Fruit fly (Drosophila melanogaster): Measurements from ENCODE around the gene MESK4.
"Not testable (repeated sequence)": the region's sequence is repeated elsewhere in the genome, so short reads cannot be mapped to it uniquely, and the experiment has no call there.

MESK4 gene

dm6 chr3R:16988514-16988913 lies at the start of gene MESK4:
MESK4 (plus strand) TSS chr3R:16988814.
- TF ChIP-seq CG6854, acj6, Ets21C (GFP tag; optimal IDR thresholded peaks at IDR 0.05): not testable (repeated sequence)

- TF ChIP-seq Eip75B (GFP tag; optimal IDR thresholded peaks at IDR 0.05) = no peak
- TF ChIP-seq Eip78C (GFP tag) = no peak
- no peak for TF ChIP-seq vri (GFP tag; optimal IDR thresholded peaks at IDR 0.05)
- TF ChIP-seq OdsH (GFP tag; optimal IDR thresholded peaks at IDR 0.05) = no peak
- no peak for TF ChIP-seq CG8319 (GFP tag; optimal IDR thresholded peaks at IDR 0.05)
- no peak for TF ChIP-seq CG6808 (GFP tag; optimal IDR thresholded peaks at IDR 0.05)
- TF ChIP-seq CG8119 (GFP tag; IDR thresholded peaks at IDR 0.05) = no peak
- TF ChIP-seq CG7368 (GFP tag; optimal IDR thresholded peaks at IDR 0.05) = no peak
- no peak for TF ChIP-seq svp (GFP tag)
- TF ChIP-seq Hr4 (GFP tag; optimal IDR thresholded peaks at IDR 0.05) = no peak
- TF ChIP-seq Gug (GFP tag; IDR thresholded peaks at IDR 0.05) = no peak
- no peak for TF ChIP-seq Hr38 (GFP tag; optimal IDR thresholded peaks at IDR 0.05)
- no peak for TF ChIP-seq CG9139 (GFP tag; optimal IDR thresholded peaks at IDR 0.05)
- no peak for TF ChIP-seq fd85E (GFP tag; optimal IDR thresholded peaks at IDR 0.05)
Measured at dm6 chr3R:16940520-16940919, 48.1 kb upstream of the MESK4 start.

- TF ChIP-seq CG4318 (GFP tag; optimal IDR thresholded peaks at IDR 0.05) (no peak), Hr38 (GFP tag; optimal IDR thresholded peaks at IDR 0.05) (no peak), CG3919 (GFP tag; optimal IDR thresholded peaks at IDR 0.05) (peak; percentile 16), Smox (GFP tag; optimal IDR thresholded peaks at IDR 0.05) (no peak), CG11902 (GFP tag; optimal IDR thresholded peaks at IDR 0.05) (no peak), CG1621 (tag; optimal IDR thresholded peaks at IDR 0.05) (no peak), CG16779 (tag; optimal IDR thresholded peaks at IDR 0.05) (no peak), vri (GFP tag; optimal IDR thresholded peaks at IDR 0.05) (no peak), CG8319 (GFP tag; optimal IDR thresholded peaks at IDR 0.05) (no peak), achi (GFP tag; optimal IDR thresholded peaks at IDR 0.05) (no peak), CG10669 (GFP tag; optimal IDR thresholded peaks at IDR 0.05) (no peak), Sox102F (GFP tag; optimal IDR thresholded peaks at IDR 0.05) (no peak), CG6808 (GFP tag; optimal IDR thresholded peaks at IDR 0.05) (no peak), CG31627 (GFP tag; optimal IDR thresholded peaks at IDR 0.05) (no peak), Ets21C (GFP tag; optimal IDR thresholded peaks at IDR 0.05) (no peak), CG11762 (GFP tag; optimal IDR thresholded peaks at IDR 0.05; ENCODE audit: insufficient read depth) (no peak), lz (GFP tag; optimal IDR thresholded peaks at IDR 0.05) (peak; percentile 12), esn (GFP tag; optimal IDR thresholded peaks at IDR 0.05) (no peak), CG8119 (GFP tag; IDR thresholded peaks at IDR 0.05) (no peak), Eip75B (GFP tag; optimal IDR thresholded peaks at IDR 0.05) (no peak), CG34406 (GFP tag; optimal IDR thresholded peaks at IDR 0.05) (no peak), salr (GFP tag; optimal IDR thresholded peaks at IDR 0.05) (no peak), svp (GFP tag) (peak; percentile 53), dsx (GFP tag; optimal IDR thresholded peaks at IDR 0.05; ENCODE audit: poor library complexity, severe bottlenecking) (peak; percentile 2), CG8632 (GFP tag; optimal IDR thresholded peaks at IDR 0.05) (no peak), net (GFP tag; optimal IDR thresholded peaks at IDR 0.05) (no peak), Hr4 (GFP tag; optimal IDR thresholded peaks at IDR 0.05) (no peak), spab (GFP tag; optimal IDR thresholded peaks at IDR 0.05) (no peak), Blimp-1 (GFP tag; optimal IDR thresholded peaks at IDR 0.05) (no peak), eg (GFP tag; IDR thresholded peaks at IDR 0.05) (no peak), Hr39 (GFP tag; optimal IDR thresholded peaks at IDR 0.05) (no peak), Sox15 (GFP tag; optimal IDR thresholded peaks at IDR 0.05) (no peak), Ets96B (tag; optimal IDR thresholded peaks at IDR 0.05) (peak; percentile 19), pdm3 (GFP tag; optimal IDR thresholded peaks at IDR 0.05) (no peak), topi (GFP tag; optimal IDR thresholded peaks at IDR 0.05) (peak; percentile 4), fd85E (GFP tag; optimal IDR thresholded peaks at IDR 0.05) (no peak), CG6792 (GFP tag; optimal IDR thresholded peaks at IDR 0.05) (no peak), Met (GFP tag; optimal IDR thresholded peaks at IDR 0.05) (no peak), CG6276 (GFP tag; optimal IDR thresholded peaks at IDR 0.05) (no peak), CG15336 (GFP tag; IDR thresholded peaks at IDR 0.05) (no peak), Lpt (GFP tag; optimal IDR thresholded peaks at IDR 0.05) (no peak), CG9139 (GFP tag; optimal IDR thresholded peaks at IDR 0.05) (no peak), OdsH (GFP tag; optimal IDR thresholded peaks at IDR 0.05) (no peak)
Measured at dm6 chr3R:16941285-16941684, 47.3 kb upstream of the MESK4 start.
